Fruit fly (Drosophila melanogaster) whole organism, prepupa: Measurements from ENCODE around the gene Cyp28d1.

Experiments
- Blimp-1 ChIP-seq: fragments of 200-800 bp; sonication (Bioruptor generic); optimal IDR thresholded peaks from 3 replicates; lab custom pipeline; 2017; ENCODE audit warnings: missing biosample characterization, missing genetic modification characterization, mild to moderate bottlenecking, moderate library complexity, missing genetic modification reagents
- CG10631 ChIP-seq: fragments of 200-800 bp; sonication (Bioruptor generic); optimal IDR thresholded peaks from 2 replicates; lab custom pipeline; 2016; ENCODE audit warnings: missing biosample characterization, missing genetic modification characterization
- CG10669 ChIP-seq: fragments of 200-800 bp; sonication (Bioruptor generic); optimal IDR thresholded peaks from 3 replicates; lab custom pipeline; 2018; ENCODE audit warnings: missing biosample characterization, mild to moderate bottlenecking, missing genetic modification characterization, moderate library complexity
- CG11294 ChIP-seq: fragments of 200-800 bp; sonication (Bioruptor generic); IDR thresholded peaks from 2 replicates; pipeline ENCODE4 v1.3.6; 2022; ENCODE audit warnings: missing biosample characterization, missing genetic modification characterization
- CG11902 ChIP-seq: fragments of 200-800 bp; sonication (Bioruptor generic); optimal IDR thresholded peaks from 3 replicates; lab custom pipeline; 2016; ENCODE audit warnings: missing biosample characterization, missing genetic modification characterization
- CG15336 ChIP-seq: fragments of 200-800 bp; sonication (Bioruptor generic); IDR thresholded peaks from 2 replicates; pipeline ENCODE4 v1.3.6; 2022; ENCODE audit warnings: missing biosample characterization, missing genetic modification characterization
- CG1621 ChIP-seq: fragments of 200-800 bp; sonication (Bioruptor generic); optimal IDR thresholded peaks from 3 replicates; lab custom pipeline; 2018; ENCODE audit warnings: missing biosample characterization, mild to moderate bottlenecking, missing genetic modification characterization
- CG16779 ChIP-seq: fragments of 200-800 bp; sonication (Bioruptor generic); optimal IDR thresholded peaks from 3 replicates; lab custom pipeline; 2017; ENCODE audit warnings: missing biosample characterization, mild to moderate bottlenecking, missing genetic modification characterization
- CG3032 ChIP-seq: fragments of 200-800 bp; optimal IDR thresholded peaks from 2 replicates; lab custom pipeline; 2019; ENCODE audit warnings: missing biosample characterization, mild to moderate bottlenecking, missing genetic modification characterization, moderate library complexity
- CG34406 ChIP-seq: fragments of 200-800 bp; sonication (Bioruptor generic); optimal IDR thresholded peaks from 3 replicates; lab custom pipeline; 2016; ENCODE audit warnings: missing biosample characterization, missing genetic modification characterization
- CG4318 ChIP-seq: fragments of 200-800 bp; sonication (Bioruptor generic); optimal IDR thresholded peaks from 3 replicates; lab custom pipeline; 2017; ENCODE audit warnings: missing biosample characterization, mild to moderate bottlenecking, missing genetic modification characterization
- CG6163 ChIP-seq: fragments of 200-800 bp; sonication (Bioruptor generic); IDR thresholded peaks from 3 replicates; pipeline ENCODE4 v1.3.6; 2022; ENCODE audit warnings: missing biosample characterization, missing genetic modification characterization
- CG6276 ChIP-seq: fragments of 200-800 bp; sonication (Bioruptor generic); optimal IDR thresholded peaks from 2 replicates; lab custom pipeline; 2017; ENCODE audit warnings: missing biosample characterization, mild to moderate bottlenecking, missing genetic modification characterization
- CG6792 ChIP-seq: fragments of 200-800 bp; sonication (Bioruptor generic); optimal IDR thresholded peaks from 3 replicates; lab custom pipeline; 2016; ENCODE audit warnings: missing biosample characterization, missing genetic modification characterization
- CG6808 ChIP-seq: fragments of 200-800 bp; sonication (Bioruptor generic); optimal IDR thresholded peaks from 3 replicates; lab custom pipeline; 2017; ENCODE audit warnings: missing biosample characterization, missing genetic modification characterization, mild to moderate bottlenecking, moderate library complexity, missing genetic modification reagents
- CG6854 ChIP-seq: fragments of 200-800 bp; sonication (Bioruptor generic); optimal IDR thresholded peaks from 2 replicates; lab custom pipeline; 2017; ENCODE audit warnings: missing biosample characterization, mild to moderate bottlenecking, missing genetic modification characterization
- CG8119 ChIP-seq: fragments of 200-800 bp; sonication (Bioruptor generic); IDR thresholded peaks from 3 replicates; pipeline ENCODE4 v1.3.6; 2022; ENCODE audit warnings: missing biosample characterization, missing genetic modification characterization
- CG8319 ChIP-seq: fragments of 200-800 bp; sonication (Bioruptor generic); optimal IDR thresholded peaks from 3 replicates; lab custom pipeline; 2016; ENCODE audit warnings: missing biosample characterization, missing genetic modification characterization
- CG8632 ChIP-seq: fragments of 200-800 bp; sonication (Bioruptor generic); optimal IDR thresholded peaks from 3 replicates; lab custom pipeline; 2016; ENCODE audit warnings: missing biosample characterization, missing genetic modification characterization
- Eip75B ChIP-seq: fragments of 200-800 bp; sonication (Bioruptor generic); optimal IDR thresholded peaks from 3 replicates; lab custom pipeline; 2016; ENCODE audit warnings: missing biosample characterization, missing genetic modification characterization
- Eip93F ChIP-seq: fragments of 200-800 bp; sonication (Bioruptor generic); optimal IDR thresholded peaks from 2 replicates; lab custom pipeline; 2016; ENCODE audit warnings: missing biosample characterization, mild to moderate bottlenecking, missing genetic modification characterization
- Ets21C ChIP-seq: fragments of 200-800 bp; sonication (Bioruptor generic); optimal IDR thresholded peaks from 3 replicates; lab custom pipeline; 2016; ENCODE audit warnings: missing biosample characterization, missing genetic modification characterization
- Hr38 ChIP-seq: sonication (Bioruptor generic); optimal IDR thresholded peaks from 2 replicates; lab custom pipeline; 2016; ENCODE audit warnings: missing biosample characterization, missing genetic modification characterization
- Hr4 ChIP-seq: fragments of 200-800 bp; sonication (Bioruptor generic); optimal IDR thresholded peaks from 3 replicates; lab custom pipeline; 2016; ENCODE audit warnings: missing biosample characterization, missing genetic modification characterization
- Lpt ChIP-seq: fragments of 200-800 bp; sonication (Bioruptor generic); optimal IDR thresholded peaks from 3 replicates; lab custom pipeline; 2016; ENCODE audit warnings: missing biosample characterization, missing genetic modification characterization
- Met ChIP-seq: fragments of 200-800 bp; sonication (Bioruptor generic); optimal IDR thresholded peaks from 3 replicates; lab custom pipeline; 2016; ENCODE audit warnings: missing biosample characterization, missing genetic modification characterization
- OdsH ChIP-seq: fragments of 200-800 bp; sonication (Bioruptor generic); optimal IDR thresholded peaks from 3 replicates; lab custom pipeline; 2016; ENCODE audit warnings: missing biosample characterization, missing genetic modification characterization
- Sox102F ChIP-seq: fragments of 200-800 bp; sonication (Bioruptor generic); optimal IDR thresholded peaks from 2 replicates; lab custom pipeline; 2016; ENCODE audit warnings: missing biosample characterization, mild to moderate bottlenecking, missing genetic modification characterization
- Sox14 ChIP-seq: fragments of 200-800 bp; sonication (Bioruptor generic); optimal IDR thresholded peaks from 3 replicates; lab custom pipeline; 2016; ENCODE audit warnings: missing biosample characterization, missing genetic modification characterization
- achi ChIP-seq: fragments of 200-800 bp; sonication (Bioruptor generic); optimal IDR thresholded peaks from 3 replicates; lab custom pipeline; 2016; ENCODE audit warnings: missing biosample characterization, missing genetic modification characterization
- acj6 ChIP-seq: fragments of 200-800 bp; sonication (Bioruptor generic); optimal IDR thresholded peaks from 3 replicates; lab custom pipeline; 2016; ENCODE audit warnings: missing biosample characterization, missing genetic modification characterization
- cyc ChIP-seq: fragments of 200-800 bp; sonication (Bioruptor generic); optimal IDR thresholded peaks from 3 replicates; lab custom pipeline; 2016; ENCODE audit warnings: missing biosample characterization, missing genetic modification characterization
- dac ChIP-seq: fragments of 200-800 bp; sonication (Bioruptor generic); optimal IDR thresholded peaks from 2 replicates; lab custom pipeline; 2017; ENCODE audit warnings: missing biosample characterization, mild to moderate bottlenecking, missing genetic modification characterization
- dsx ChIP-seq: fragments of 200-800 bp; optimal IDR thresholded peaks from 3 replicates; lab custom pipeline; 2019; ENCODE audit warnings: missing biosample characterization, mild to moderate bottlenecking, missing genetic modification characterization, moderate library complexity; ENCODE audit not compliant: poor library complexity, severe bottlenecking
- eg ChIP-seq: fragments of 200-800 bp; sonication (Bioruptor generic); IDR thresholded peaks from 3 replicates; pipeline ENCODE4 v1.3.6; 2022; ENCODE audit warnings: missing biosample characterization, missing genetic modification characterization
- fd85E ChIP-seq: fragments of 200-800 bp; sonication (Bioruptor generic); optimal IDR thresholded peaks from 3 replicates; lab custom pipeline; 2016; ENCODE audit warnings: missing biosample characterization, missing genetic modification characterization
- fkh ChIP-seq: fragments of 200-800 bp; sonication (Bioruptor generic); optimal IDR thresholded peaks from 3 replicates; lab custom pipeline; 2017; ENCODE audit warnings: missing biosample characterization, mild to moderate bottlenecking, missing genetic modification characterization, moderate library complexity
- lz ChIP-seq: fragments of 200-800 bp; sonication (Bioruptor generic); optimal IDR thresholded peaks from 3 replicates; lab custom pipeline; 2016; ENCODE audit warnings: missing biosample characterization, missing genetic modification characterization
- net ChIP-seq: fragments of 200-800 bp; sonication (Bioruptor generic); optimal IDR thresholded peaks from 3 replicates; lab custom pipeline; 2016; ENCODE audit warnings: missing biosample characterization, missing genetic modification characterization
- pdm3 ChIP-seq: fragments of 200-800 bp; sonication (Bioruptor generic); optimal IDR thresholded peaks from 3 replicates; lab custom pipeline; 2016; ENCODE audit warnings: missing biosample characterization, missing genetic modification characterization
- salr ChIP-seq, 2 experiments: fragments of 200-800 bp; sonication (Bioruptor generic); optimal IDR thresholded peaks; 3 replicates each; lab custom pipeline; 2016 to 2018; ENCODE audit warnings: missing biosample characterization in 2 of 2, missing genetic modification characterization in 2 of 2, mild to moderate bottlenecking in 1 of 2
- spab ChIP-seq: fragments of 200-800 bp; sonication (Bioruptor generic); optimal IDR thresholded peaks from 2 replicates; lab custom pipeline; 2017; ENCODE audit warnings: missing biosample characterization, mild to moderate bottlenecking, missing genetic modification characterization, missing genetic modification reagents
- ss ChIP-seq, 2 experiments: fragments of 200-800 bp; sonication (Bioruptor generic); optimal IDR thresholded peaks; 2 replicates in 1 of 2; 3 replicates in 1 of 2; lab custom pipeline; 2017 to 2018; ENCODE audit warnings: mild to moderate bottlenecking in 2 of 2, missing biosample characterization in 2 of 2, missing genetic modification characterization in 2 of 2, moderate library complexity in 1 of 2
- svp ChIP-seq: fragments of 200-800 bp; sonication (Bioruptor generic); peaks from one replicate; lab custom pipeline; 2016; ENCODE audit warnings: missing biosample characterization, missing genetic modification characterization
- topi ChIP-seq: fragments of 200-800 bp; sonication (Bioruptor generic); optimal IDR thresholded peaks from 3 replicates; lab custom pipeline; 2016; ENCODE audit warnings: missing biosample characterization, missing genetic modification characterization
- vri ChIP-seq: fragments of 200-800 bp; sonication (Bioruptor generic); optimal IDR thresholded peaks from 3 replicates; lab custom pipeline; 2016; ENCODE audit warnings: missing biosample characterization, mild to moderate bottlenecking, missing genetic modification characterization

Cyp28d1 gene

DNA sequence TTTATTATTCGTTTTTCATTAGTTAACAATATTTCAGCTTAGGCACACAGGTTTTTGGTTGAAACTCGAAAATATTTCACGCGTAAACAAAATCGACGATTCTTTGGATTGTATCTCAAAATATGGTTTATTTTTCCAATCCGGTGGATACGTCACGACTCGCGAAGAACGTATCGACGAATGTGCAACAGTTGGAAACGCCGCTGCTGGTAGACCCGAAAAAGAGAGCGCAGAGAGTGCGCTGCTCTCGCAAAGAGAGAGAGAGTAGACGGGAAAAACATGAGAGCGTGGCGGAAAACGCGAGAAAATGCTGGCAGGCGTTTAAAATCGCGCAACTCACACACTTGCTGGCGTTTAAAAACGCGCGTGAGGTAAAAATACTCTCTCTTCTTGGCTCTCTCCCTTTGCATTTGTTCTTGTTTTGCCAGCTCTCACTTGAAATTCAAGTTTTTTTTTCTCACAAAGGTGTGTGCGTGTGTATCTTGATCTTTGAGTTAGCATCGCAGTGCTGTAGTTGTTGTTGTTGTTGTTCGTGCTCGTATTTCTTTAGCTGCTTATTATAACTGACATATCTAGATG lies 27.0 kb downstream of the Cyp28d1 start (continued):
- peak; percentile 77 for TF ChIP-seq Sox102F (GFP tag; lab: Kevin White, UChicago)
- TF ChIP-seq Eip75B, result peak; percentile 39
- TF ChIP-seq CG6792 (GFP tag; lab: Kevin White, UChicago), result peak; percentile 1
- no peak for TF ChIP-seq pdm3 (GFP tag; lab: Kevin White, UChicago)
- no peak for TF ChIP-seq Ets21C (GFP tag; lab: Kevin White, UChicago)
- TF ChIP-seq CG6276 (GFP tag; lab: Kevin White, UChicago), result peak; percentile 7
- peak; percentile 6 for TF ChIP-seq net (GFP tag; lab: Kevin White, UChicago)
- TF ChIP-seq CG8119, result peak; percentile 54; the same call in 2 of the 3 replicates
- TF ChIP-seq eg, result peak; percentile 72; the same call in 2 of the 3 replicates
- peak; percentile 30; the same call in 1 of the 3 replicates for TF ChIP-seq CG6163 (GFP tag; lab: Robert Waterston, UW)
- TF ChIP-seq CG15336, result peak; percentile 65; the same call in 1 of the 2 replicates
- TF ChIP-seq CG10669 (GFP tag; lab: Kevin White, UChicago), result peak; percentile 6
- no peak for TF ChIP-seq spab (GFP tag; lab: Kevin White, UChicago)
- TF ChIP-seq CG8319 (GFP tag; lab: Kevin White, UChicago), result peak; percentile 12
- TF ChIP-seq dsx (GFP tag; lab: Kevin White, UChicago), result peak; percentile 29
- TF ChIP-seq CG10631 (GFP tag; lab: Kevin White, UChicago), result no peak
- peak; percentile 50 for TF ChIP-seq CG16779
- TF ChIP-seq Hr38 (GFP tag; lab: Kevin White, UChicago), result no peak
- peak; percentile 14 for TF ChIP-seq CG8632 (GFP tag; lab: Kevin White, UChicago)
- no peak for TF ChIP-seq acj6 (GFP tag; lab: Kevin White, UChicago)

DNA sequence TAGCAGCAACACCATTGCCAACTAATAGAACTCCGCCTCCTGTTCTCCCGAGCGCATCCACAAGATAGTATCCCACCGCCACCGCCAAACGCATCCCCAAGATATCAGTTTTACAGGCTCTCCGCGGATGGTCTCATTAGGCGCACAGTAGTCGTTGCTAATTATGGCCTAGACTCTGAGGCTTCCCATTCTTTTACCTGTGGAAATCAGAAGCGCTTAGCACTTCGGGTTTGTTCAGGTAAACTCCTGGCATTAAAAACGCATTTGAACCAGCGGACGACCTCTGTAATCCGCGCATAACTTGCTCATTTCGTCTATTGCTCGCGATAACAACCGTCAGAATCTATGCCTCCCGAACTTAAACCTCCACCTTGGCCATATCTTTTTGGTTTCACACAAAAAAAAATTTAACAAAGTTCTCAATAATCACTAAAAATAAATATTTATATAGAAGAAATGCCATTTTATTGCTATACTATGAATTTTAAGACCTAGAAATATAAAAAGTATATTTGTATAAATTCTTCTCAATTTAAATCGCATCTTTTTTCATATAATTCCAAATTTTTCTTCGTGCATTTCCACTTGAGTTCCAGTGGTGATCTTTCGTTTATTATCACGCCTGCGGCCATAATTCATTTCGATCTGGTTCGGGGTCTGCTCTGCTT lies 27.8 kb downstream of the Cyp28d1 start:
- TF ChIP-seq vri (GFP tag; lab: Kevin White, UChicago), result no peak
- TF ChIP-seq Hr4, result no peak
- no peak for TF ChIP-seq CG11294
- TF ChIP-seq achi (GFP tag; lab: Kevin White, UChicago), result peak; percentile 35
- TF ChIP-seq Ets21C (GFP tag; lab: Kevin White, UChicago), result no peak
- no peak for TF ChIP-seq CG11902 (GFP tag; lab: Kevin White, UChicago)
- TF ChIP-seq svp (GFP tag; lab: Kevin White, UChicago), result peak; percentile 96
- TF ChIP-seq dac (GFP tag; lab: Kevin White, UChicago), result no peak
- TF ChIP-seq cyc (GFP tag; lab: Kevin White, UChicago), result peak; percentile 9
- no peak for TF ChIP-seq Eip93F
- TF ChIP-seq ss (GFP tag; optimal IDR thresholded peaks at IDR 0.05; lab: Kevin White, UChicago), result no peak
- TF ChIP-seq CG3032 (tag; lab: Kevin White, UChicago), result peak; percentile 42
- TF ChIP-seq CG6792 (GFP tag; lab: Kevin White, UChicago), result peak; percentile 24
- no peak for TF ChIP-seq CG8319 (GFP tag; lab: Kevin White, UChicago)
- no peak for TF ChIP-seq CG6276 (GFP tag; lab: Kevin White, UChicago)
- TF ChIP-seq salr (GFP tag; optimal IDR thresholded peaks at IDR 0.05; lab: Kevin White, UChicago), result peak in 1 of 2 experiments; percentile 5
- no peak for TF ChIP-seq Lpt (GFP tag; lab: Kevin White, UChicago)
- TF ChIP-seq spab (GFP tag; lab: Kevin White, UChicago), result peak; percentile 24
- no peak for TF ChIP-seq fd85E (GFP tag; lab: Kevin White, UChicago)
- peak; percentile 7 for TF ChIP-seq topi (GFP tag; lab: Kevin White, UChicago)
- TF ChIP-seq fkh (GFP tag; lab: Kevin White, UChicago), result no peak
- TF ChIP-seq CG4318 (GFP tag; lab: Kevin White, UChicago), result no peak
- TF ChIP-seq Sox14, result no peak
- TF ChIP-seq Blimp-1 (GFP tag; lab: Kevin White, UChicago), result no peak
- TF ChIP-seq net (GFP tag; lab: Kevin White, UChicago), result no peak
- TF ChIP-seq CG1621, result no peak
- TF ChIP-seq lz (GFP tag; lab: Kevin White, UChicago), result peak; percentile 2
- no peak for TF ChIP-seq Hr38 (GFP tag; lab: Kevin White, UChicago)
- TF ChIP-seq pdm3 (GFP tag; lab: Kevin White, UChicago), result peak; percentile 5
- TF ChIP-seq CG10631 (GFP tag; lab: Kevin White, UChicago), result peak; percentile 38
- 0 out of 3 replicates have a peak, but pooled peaks have one; percentile 17 for TF ChIP-seq CG8119
- peak; percentile 4 for TF ChIP-seq CG34406 (GFP tag; lab: Kevin White, UChicago)
- peak; percentile 20 for TF ChIP-seq CG6808 (GFP tag; lab: Kevin White, UChicago)
- peak; percentile 23 for TF ChIP-seq CG10669 (GFP tag; lab: Kevin White, UChicago)
- no peak for TF ChIP-seq eg
- TF ChIP-seq CG6854 (GFP tag; lab: Kevin White, UChicago), result no peak
- TF ChIP-seq dsx (GFP tag; lab: Kevin White, UChicago), result peak; percentile 42
- peak; percentile 22 for TF ChIP-seq OdsH (GFP tag; lab: Kevin White, UChicago)
- TF ChIP-seq Met (GFP tag; lab: Kevin White, UChicago), result peak; percentile 30
